Fruit fly (Drosophila melanogaster): Measurements from ENCODE around the gene Rpt3.

DNA sequence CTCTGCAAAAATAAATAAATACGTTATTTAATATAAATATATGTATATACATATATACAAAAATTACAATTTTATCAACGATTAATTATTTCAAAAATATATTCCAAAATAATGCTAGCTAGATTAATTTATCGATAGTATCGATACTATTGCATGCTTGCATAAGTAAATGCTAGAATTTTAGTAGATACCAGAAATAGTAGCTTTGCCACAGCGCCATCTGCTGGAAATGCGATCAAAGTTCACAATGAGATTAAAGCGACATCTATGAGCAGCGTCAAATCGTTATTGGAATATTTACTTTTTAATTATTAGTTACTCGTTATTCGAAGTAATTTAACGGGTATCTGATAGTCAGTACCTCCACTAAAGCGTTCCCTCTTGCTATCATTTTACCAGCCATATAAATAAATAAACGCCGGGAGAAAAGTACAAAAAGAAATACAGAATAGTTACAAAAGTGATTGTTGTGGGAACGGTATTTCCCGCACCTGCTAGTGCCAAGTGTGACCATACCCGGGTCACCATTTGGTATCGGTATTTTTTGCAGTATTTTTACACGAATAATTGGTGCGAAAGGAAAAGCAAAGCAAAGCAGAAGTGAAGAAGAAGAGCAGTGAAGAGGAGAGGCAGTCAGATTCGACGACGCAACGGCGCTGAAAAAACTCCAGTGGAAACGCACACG lies 29.1 kb downstream of the Rpt3 start, which contains the start of the genes rtv and Dlic:
- TF ChIP-seq hth (optimal IDR thresholded peaks at IDR 0.05) (no peak), caup (GFP tag; optimal IDR thresholded peaks at IDR 0.05; ENCODE audit: severe bottlenecking) (no peak), CG10431 (GFP tag; optimal IDR thresholded peaks at IDR 0.05) (no peak), CG14441 (GFP tag; IDR thresholded peaks at IDR 0.05) (no peak)
